Fruit fly (Drosophila melanogaster) whole organism, embryonic: ENCODE data around the gene CG7080.
A peak's percentile ranks its signal among the peaks of the same experiment; 100 is the strongest.

Experiments used
- ATbp ChIP-seq: fragments of 200-800 bp; sonication (Bioruptor generic); optimal IDR thresholded peaks from 2 replicates; lab custom pipeline; 2017; ENCODE audit warnings: missing biosample characterization, mild to moderate bottlenecking, missing genetic modification characterization, missing genetic modification reagents
- Adf1 ChIP-seq: fragments of 200-800 bp; sonication (Bioruptor generic); IDR thresholded peaks from 2 replicates; pipeline ENCODE4 v1.3.6; 2022; ENCODE audit warnings: missing biosample characterization, missing genetic modification characterization
- CG10565 ChIP-seq: fragments of 200-800 bp; sonication (Bioruptor generic); optimal IDR thresholded peaks from 3 replicates; lab custom pipeline; 2016; ENCODE audit warnings: missing biosample characterization, mild to moderate bottlenecking, missing genetic modification characterization
- CG11247 ChIP-seq: fragments of 200-800 bp; sonication (Bioruptor generic); IDR thresholded peaks from 2 replicates; pipeline ENCODE4 v1.3.6; 2022; ENCODE audit warnings: missing biosample characterization, missing genetic modification characterization
- CG11398 ChIP-seq: fragments of 200-800 bp; sonication (Bioruptor generic); optimal IDR thresholded peaks from 2 replicates; lab custom pipeline; 2016; ENCODE audit warnings: missing biosample characterization, missing genetic modification characterization
- CG12155 ChIP-seq: fragments of 200-800 bp; sonication (Bioruptor generic); optimal IDR thresholded peaks from 3 replicates; lab custom pipeline; 2016; ENCODE audit warnings: missing biosample characterization, missing genetic modification characterization
- CG1233 ChIP-seq: fragments of 200-800 bp; sonication (Bioruptor generic); optimal IDR thresholded peaks from 4 replicates; lab custom pipeline; 2018; ENCODE audit warnings: missing biosample characterization, mild to moderate bottlenecking, missing genetic modification characterization
- CG12659 ChIP-seq: fragments of 200-800 bp; sonication (Bioruptor generic); optimal IDR thresholded peaks from 3 replicates; lab custom pipeline; 2017; ENCODE audit warnings: mild to moderate bottlenecking, missing biosample characterization, missing genetic modification reagents, missing genetic modification characterization
- CG14667 ChIP-seq: fragments of 200-800 bp; sonication (Bioruptor generic); IDR thresholded peaks from 2 replicates; pipeline ENCODE4 v1.3.6; 2022; ENCODE audit warnings: missing biosample characterization, missing genetic modification characterization
- CG15696 ChIP-seq: fragments of 200-800 bp; sonication (Bioruptor generic); optimal IDR thresholded peaks from 2 replicates; lab custom pipeline; 2019; ENCODE audit warnings: missing biosample characterization, mild to moderate bottlenecking, missing genetic modification characterization, moderate library complexity
- CG1602 ChIP-seq: fragments of 200-800 bp; sonication (Bioruptor generic); optimal IDR thresholded peaks from 3 replicates; lab custom pipeline; 2016; ENCODE audit warnings: missing biosample characterization, missing genetic modification characterization
- CG17359 ChIP-seq: fragments of 200-800 bp; sonication (Bioruptor generic); optimal IDR thresholded peaks from 3 replicates; lab custom pipeline; 2018; ENCODE audit warnings: missing biosample characterization, mild to moderate bottlenecking, missing genetic modification characterization, moderate library complexity
- CG18011 ChIP-seq: fragments of 200-800 bp; sonication (Bioruptor generic); optimal IDR thresholded peaks from 2 replicates; lab custom pipeline; 2017; ENCODE audit warnings: missing biosample characterization, missing genetic modification characterization, mild to moderate bottlenecking, moderate library complexity, missing genotype
- CG18262 ChIP-seq: fragments of 200-800 bp; optimal IDR thresholded peaks from 3 replicates; lab custom pipeline; 2019; ENCODE audit warnings: missing biosample characterization, mild to moderate bottlenecking, missing genetic modification characterization, moderate library complexity
- CG18476 ChIP-seq: fragments of 200-800 bp; sonication (Bioruptor generic); optimal IDR thresholded peaks from 2 replicates; lab custom pipeline; 2016; ENCODE audit warnings: missing biosample characterization, mild to moderate bottlenecking, missing genetic modification characterization
- CG2116 ChIP-seq: fragments of 200-800 bp; sonication (Bioruptor generic); optimal IDR thresholded peaks from 3 replicates; lab custom pipeline; 2018; ENCODE audit warnings: missing biosample characterization, mild to moderate bottlenecking, missing genetic modification characterization
- CG2678 ChIP-seq: fragments of 200-800 bp; sonication (Bioruptor generic); optimal IDR thresholded peaks from 3 replicates; lab custom pipeline; 2019; ENCODE audit warnings: missing biosample characterization, mild to moderate bottlenecking, missing genetic modification characterization, moderate library complexity
- CG31365 ChIP-seq: fragments of 200-800 bp; sonication (Bioruptor generic); optimal IDR thresholded peaks from 2 replicates; lab custom pipeline; 2018; ENCODE audit warnings: missing biosample characterization, mild to moderate bottlenecking, missing genetic modification characterization
- CG3407 ChIP-seq: fragments of 200-800 bp; sonication (Bioruptor generic); optimal IDR thresholded peaks from 2 replicates; lab custom pipeline; 2018; ENCODE audit warnings: missing biosample characterization, mild to moderate bottlenecking, missing genetic modification characterization
- CG4328 ChIP-seq: fragments of 200-800 bp; sonication (Bioruptor generic); optimal IDR thresholded peaks from 3 replicates; lab custom pipeline; 2017; ENCODE audit warnings: missing biosample characterization, missing genetic modification reagents, missing genetic modification characterization
- Dad ChIP-seq: fragments of 200-800 bp; sonication (Bioruptor generic); optimal IDR thresholded peaks from 3 replicates; lab custom pipeline; 2016; ENCODE audit warnings: missing biosample characterization, missing genetic modification characterization
- Eip74EF ChIP-seq, 2 experiments: fragments of 200-800 bp in 1 of 2; fragments of >200 bp in 1 of 2; sonication (Bioruptor generic) in 1 of 2; optimal IDR thresholded peaks; 2 replicates each; lab custom pipeline; 2017 to 2019; ENCODE audit warnings: missing biosample characterization in 2 of 2, missing genetic modification characterization in 2 of 2, mild to moderate bottlenecking in 1 of 2, moderate library complexity in 1 of 2
- Gsc ChIP-seq: fragments of 200-800 bp; sonication (Bioruptor generic); IDR thresholded peaks from 2 replicates; pipeline ENCODE4 v1.3.6; 2022; ENCODE audit warnings: missing biosample characterization, missing genetic modification characterization
- HLHmδ ChIP-seq: fragments of 200-800 bp; sonication (Bioruptor generic); optimal IDR thresholded peaks from 2 replicates; lab custom pipeline; 2018; ENCODE audit warnings: missing biosample characterization, mild to moderate bottlenecking, missing genetic modification characterization, moderate library complexity
- Hey ChIP-seq: fragments of 200-800 bp; sonication (Bioruptor generic); optimal IDR thresholded peaks from 3 replicates; lab custom pipeline; 2018; ENCODE audit warnings: missing biosample characterization, mild to moderate bottlenecking, missing genetic modification characterization
- Hmx ChIP-seq: fragments of 200-800 bp; sonication (Bioruptor generic); optimal IDR thresholded peaks from 2 replicates; lab custom pipeline; 2016; ENCODE audit warnings: missing biosample characterization, missing genetic modification characterization
- MESR4 ChIP-seq: fragments of 200-800 bp; sonication (Bioruptor generic); optimal IDR thresholded peaks from 2 replicates; lab custom pipeline; 2018; ENCODE audit warnings: missing biosample characterization, mild to moderate bottlenecking, missing genetic modification characterization, moderate library complexity
- Med ChIP-seq: fragments of 200-800 bp; sonication (Bioruptor generic); peaks from one replicate; lab custom pipeline; 2016; ENCODE audit warnings: missing biosample characterization, missing genetic modification characterization, mild to moderate bottlenecking, inconsistent platforms, moderate library complexity
- Rx ChIP-seq: fragments of 200-800 bp; sonication (Bioruptor generic); IDR thresholded peaks from 2 replicates; pipeline ENCODE4 v1.3.6; 2022; ENCODE audit warnings: missing biosample characterization, missing genetic modification characterization
- Sox102F ChIP-seq: fragments of 200-800 bp; sonication (Bioruptor generic); optimal IDR thresholded peaks from 2 replicates; lab custom pipeline; 2018; ENCODE audit warnings: missing biosample characterization, mild to moderate bottlenecking, missing genetic modification characterization, moderate library complexity
- TFAM ChIP-seq: fragments of 200-800 bp; sonication (Bioruptor generic); optimal IDR thresholded peaks from 2 replicates; lab custom pipeline; 2017; ENCODE audit warnings: missing biosample characterization, missing genetic modification characterization, inconsistent platforms
- amos ChIP-seq: fragments of 200-800 bp; sonication (Bioruptor generic); IDR thresholded peaks from 2 replicates; pipeline ENCODE4 v1.3.6; 2022; ENCODE audit warnings: missing biosample characterization, missing genetic modification characterization; ENCODE audit not compliant: partially characterized antibody
- ara ChIP-seq: fragments of 200-800 bp; sonication (Bioruptor generic); IDR thresholded peaks from 2 replicates; pipeline ENCODE4 v1.3.6; 2022; ENCODE audit warnings: missing biosample characterization, missing genetic modification characterization
- bbx ChIP-seq: fragments of 200-800 bp; sonication (Bioruptor generic); IDR thresholded peaks from 2 replicates; pipeline ENCODE4 v1.3.6; 2022; ENCODE audit warnings: missing biosample characterization, missing genetic modification characterization; ENCODE audit not compliant: partially characterized antibody
- cg ChIP-seq: fragments of 200-800 bp; sonication (Bioruptor generic); optimal IDR thresholded peaks from 3 replicates; lab custom pipeline; 2019; ENCODE audit warnings: missing biosample characterization, mild to moderate bottlenecking, missing genetic modification characterization, moderate library complexity
- crc ChIP-seq: fragments of 200-800 bp; sonication (Bioruptor generic); optimal IDR thresholded peaks from 2 replicates; lab custom pipeline; 2016; ENCODE audit warnings: missing biosample characterization, missing genetic modification characterization
- dysf ChIP-seq: fragments of 200-800 bp; sonication (Bioruptor generic); IDR thresholded peaks from 3 replicates; pipeline ENCODE4 v1.3.6; 2022; ENCODE audit warnings: missing biosample characterization, missing genetic modification characterization
- gcm ChIP-seq: fragments of 200-800 bp; sonication (Bioruptor generic); optimal IDR thresholded peaks from 2 replicates; lab custom pipeline; 2019; ENCODE audit warnings: missing biosample characterization, mild to moderate bottlenecking, missing genetic modification characterization, moderate library complexity
- gcm2 ChIP-seq: fragments of 200-800 bp; sonication (Bioruptor generic); optimal IDR thresholded peaks from 2 replicates; lab custom pipeline; 2016; ENCODE audit warnings: missing biosample characterization, missing genetic modification characterization
- hb ChIP-seq: fragments of 200-800 bp; sonication (Bioruptor generic); IDR thresholded peaks from 3 replicates; pipeline ENCODE4 v1.3.6; 2022; ENCODE audit warnings: missing biosample characterization, missing genetic modification characterization; ENCODE audit not compliant: partially characterized antibody
- lbe ChIP-seq: fragments of 200-800 bp; sonication (Bioruptor generic); optimal IDR thresholded peaks from 2 replicates; lab custom pipeline; 2016; ENCODE audit warnings: missing biosample characterization, mild to moderate bottlenecking, missing genetic modification characterization
- lmd ChIP-seq: fragments of 200-800 bp; sonication (Bioruptor generic); IDR thresholded peaks from 2 replicates; pipeline ENCODE4 v1.3.6; 2022; ENCODE audit warnings: missing biosample characterization, missing genetic modification characterization
- org-1 ChIP-seq: fragments of 200-800 bp; sonication (Bioruptor generic); optimal IDR thresholded peaks from 2 replicates; lab custom pipeline; 2017; ENCODE audit warnings: missing biosample characterization, missing genetic modification characterization
- pita ChIP-seq: fragments of 200-800 bp; sonication (Bioruptor generic); optimal IDR thresholded peaks from 2 replicates; lab custom pipeline; 2017; ENCODE audit warnings: missing biosample characterization, mild to moderate bottlenecking, missing genetic modification characterization
- rib ChIP-seq: fragments of 200-800 bp; sonication (Bioruptor generic); IDR thresholded peaks from 2 replicates; pipeline ENCODE4 v1.3.6; 2022; ENCODE audit warnings: missing biosample characterization, missing genetic modification characterization
- unpg ChIP-seq: fragments of 200-800 bp; sonication (Bioruptor generic); optimal IDR thresholded peaks from 3 replicates; lab custom pipeline; 2018; ENCODE audit warnings: missing biosample characterization, mild to moderate bottlenecking, missing genetic modification characterization, moderate library complexity
- usp ChIP-seq: fragments of >200 bp; optimal IDR thresholded peaks from 2 replicates; lab custom pipeline; 2017; ENCODE audit warnings: missing biosample characterization, missing genetic modification characterization
- vvl ChIP-seq: fragments of 200-800 bp; sonication (Bioruptor generic); IDR thresholded peaks from 2 replicates; pipeline ENCODE4 v1.3.6; 2022; ENCODE audit warnings: missing biosample characterization, missing genetic modification characterization
- zen ChIP-seq: fragments of 200-800 bp; sonication (Bioruptor generic); optimal IDR thresholded peaks from 3 replicates; lab custom pipeline; 2018; ENCODE audit warnings: missing biosample characterization, mild to moderate bottlenecking, missing genetic modification characterization, moderate library complexity
- zen2 ChIP-seq: fragments of 200-800 bp; sonication (Bioruptor generic); IDR thresholded peaks from 3 replicates; pipeline ENCODE4 v1.3.6; 2022; ENCODE audit warnings: missing biosample characterization, missing genetic modification characterization; ENCODE audit not compliant: partially characterized antibody

CG7080 gene

dm6 chr3R:22358810-22359209, 29.7 kb downstream of the CG7080 start (continued):
- TF ChIP-seq CG17359 (tag; lab: Kevin White, UChicago) = peak; percentile 90
- no peak for TF ChIP-seq cg (GFP tag; lab: Kevin White, UChicago)
- peak; percentile 36 for TF ChIP-seq CG12155 (GFP tag; lab: Kevin White, UChicago)
- peak; percentile 69 for TF ChIP-seq unpg (GFP tag; lab: Kevin White, UChicago)
- peak; percentile 78 for TF ChIP-seq CG18262 (tag; lab: Kevin White, UChicago)
- TF ChIP-seq CG1233 = peak; percentile 83
- peak; percentile 82 for TF ChIP-seq dysf (GFP tag; lab: Robert Waterston, UW)
- TF ChIP-seq lbe (GFP tag; lab: Kevin White, UChicago) = peak; percentile 65
- TF ChIP-seq org-1 = peak; percentile 69
- TF ChIP-seq CG3407 = peak; percentile 83
- TF ChIP-seq CG18476 (GFP tag; lab: Kevin White, UChicago) = peak; percentile 84
- no peak for TF ChIP-seq Hmx (GFP tag; lab: Kevin White, UChicago)
- peak; percentile 58 for TF ChIP-seq CG4328 (GFP tag; lab: Kevin White, UChicago)
- TF ChIP-seq zen2 (GFP tag; lab: Robert Waterston, UW) = no peak
- TF ChIP-seq usp = no peak
- peak; percentile 46 for TF ChIP-seq CG2116 (GFP tag; lab: Kevin White, UChicago)
- TF ChIP-seq Gsc = no peak
- peak; percentile 17 for TF ChIP-seq TFAM (GFP tag; lab: Kevin White, UChicago)
- TF ChIP-seq CG31365 = peak; percentile 41
- no peak for TF ChIP-seq CG18011 (GFP tag; lab: Kevin White, UChicago)
- TF ChIP-seq MESR4 (GFP tag; lab: Kevin White, UChicago) = no peak
- peak; percentile 89 for TF ChIP-seq CG15696 (tag; lab: Kevin White, UChicago)
- TF ChIP-seq CG1602 = peak; percentile 74
- peak; percentile 54; the same call in 1 of the 2 replicates for TF ChIP-seq Rx (GFP tag; lab: Robert Waterston, UW)
- TF ChIP-seq CG12659 (GFP tag; lab: Kevin White, UChicago) = peak; percentile 54
- TF ChIP-seq vvl (GFP tag; lab: Robert Waterston, UW) = peak; percentile 87
- peak; percentile 77 for TF ChIP-seq CG11247 (GFP tag; lab: Robert Waterston, UW)
- peak; percentile 57 for TF ChIP-seq gcm (GFP tag; lab: Kevin White, UChicago)
- TF ChIP-seq pita = no peak
- TF ChIP-seq HLHmδ = no peak
- no peak for TF ChIP-seq amos (GFP tag; lab: Robert Waterston, UW)
- TF ChIP-seq Adf1 = no peak
- TF ChIP-seq zen (tag; lab: Kevin White, UChicago) = peak; percentile 72
- TF ChIP-seq rib (GFP tag; lab: Robert Waterston, UW) = no peak
- peak; percentile 81 for TF ChIP-seq CG2678 (tag; lab: Kevin White, UChicago)
- TF ChIP-seq Eip74EF (GFP tag; optimal IDR thresholded peaks at IDR 0.05; lab: Kevin White, UChicago) = peak in 1 of 2 experiments; percentile 52
- TF ChIP-seq Dad (GFP tag; lab: Kevin White, UChicago) = peak; percentile 29
- TF ChIP-seq bbx = no peak
- TF ChIP-seq CG11398 (GFP tag; lab: Kevin White, UChicago) = peak; percentile 37
- peak; percentile 57 for TF ChIP-seq CG14667 (GFP tag; lab: Robert Waterston, UW)
- peak; percentile 76 for TF ChIP-seq Med (GFP tag; lab: Kevin White, UChicago)
- no peak for TF ChIP-seq crc (GFP tag; lab: Kevin White, UChicago)
- TF ChIP-seq ara = peak; percentile 85
- TF ChIP-seq hb (GFP tag; lab: Robert Waterston, UW) = no peak
- TF ChIP-seq CG10565 (GFP tag; lab: Kevin White, UChicago) = peak; percentile 12
- peak; percentile 76 for TF ChIP-seq Sox102F (GFP tag; lab: Kevin White, UChicago)
- peak; percentile 32 for TF ChIP-seq gcm2 (GFP tag; lab: Kevin White, UChicago)
- peak; percentile 54 for TF ChIP-seq lmd (GFP tag; lab: Robert Waterston, UW)
- TF ChIP-seq ATbp = peak; percentile 77
- no peak for TF ChIP-seq Hey (tag; lab: Kevin White, UChicago)
